Worm (Caenorhabditis elegans): Measurements from ENCODE around the gene C45B11.6.

- no peak for TF ChIP-seq sox-2 (GFP tag; IDR thresholded peaks at IDR 0.05)
- TF ChIP-seq rnt-1 (tag; optimal IDR thresholded peaks at IDR 0.05), result no peak
Observed at ce11 chrV:11053827-11054226, 10.0 kb downstream of the C45B11.6 start, which contains the start of gene T04C12.7.

Measured in whole organism, late embryonic.